Worm (Caenorhabditis elegans) whole organism, young adult: ENCODE results near the gene oac-6.
A peak's percentile ranks its signal among the peaks of the same experiment; 100 is the strongest.

ENCODE experiments used
- B0035.1 ChIP-seq: sonication (generic microtip); optimal IDR thresholded peaks from 2 replicates; lab custom pipeline; 2016; ENCODE audit warnings: missing genetic modification characterization, mild to moderate bottlenecking, missing compliant biosample characterization, missing genotype, missing genetic modification reagents
- B0261.1 ChIP-seq: sonication (generic microtip); optimal IDR thresholded peaks from 2 replicates; lab custom pipeline; 2016; ENCODE audit warnings: mild to moderate bottlenecking, missing genetic modification characterization, moderate library complexity, missing compliant biosample characterization
- F22D6.2 ChIP-seq: sonication (generic microtip); optimal IDR thresholded peaks from 2 replicates; lab custom pipeline; 2016; ENCODE audit warnings: mild to moderate bottlenecking, missing genetic modification characterization, missing compliant biosample characterization
- F49E8.2 ChIP-seq: sonication (generic microtip); optimal IDR thresholded peaks from 3 replicates; lab custom pipeline; 2017; ENCODE audit warnings: missing genetic modification characterization, mild to moderate bottlenecking, missing compliant biosample characterization, antibody characterized with exemption, moderate library complexity; ENCODE audit not compliant: insufficient read depth
- F57A8.1 ChIP-seq: fragments of 200-800 bp; sonication (Bioruptor generic); optimal IDR thresholded peaks from 2 replicates; lab custom pipeline; 2018; ENCODE audit warnings: mild to moderate bottlenecking, missing genetic modification characterization, moderate library complexity, missing compliant biosample characterization
- K12H6.12 ChIP-seq: fragments of 200-800 bp; sonication (Bioruptor generic); optimal IDR thresholded peaks from 2 replicates; lab custom pipeline; 2018; ENCODE audit warnings: mild to moderate bottlenecking, missing genetic modification characterization, missing compliant biosample characterization
- Y53F4B.3 ChIP-seq: fragments of 200-800 bp; sonication (Bioruptor generic); IDR thresholded peaks from 2 replicates; pipeline ENCODE4 v1.3.6; 2022; ENCODE audit warnings: missing genetic modification reagents, missing genetic modification characterization, missing compliant biosample characterization
- Y53G8AR.9 ChIP-seq: fragments of 200-800 bp; sonication (Bioruptor generic); conservative IDR thresholded peaks from 2 replicates; pipeline ENCODE4 v1.3.6; 2022; ENCODE audit warnings: missing genetic modification reagents, missing genetic modification characterization, missing compliant biosample characterization
- Y67H2A.10 ChIP-seq: fragments of 200-800 bp; sonication (Bioruptor generic); conservative IDR thresholded peaks from 2 replicates; pipeline ENCODE4 v1.3.6; 2022; ENCODE audit warnings: missing genetic modification reagents, missing genetic modification characterization, missing compliant biosample characterization
- akir-1 ChIP-seq: fragments of 200-800 bp; sonication (Bioruptor generic); optimal IDR thresholded peaks from 2 replicates; lab custom pipeline; 2018; ENCODE audit warnings: mild to moderate bottlenecking, missing genetic modification characterization, moderate library complexity, missing compliant biosample characterization
- attf-5 ChIP-seq: fragments of 200-800 bp; sonication (Bioruptor generic); optimal IDR thresholded peaks from 2 replicates; lab custom pipeline; 2018; ENCODE audit warnings: mild to moderate bottlenecking, missing genetic modification characterization, missing compliant biosample characterization
- attf-6 ChIP-seq: fragments of 200-800 bp; sonication (Bioruptor generic); IDR thresholded peaks from 2 replicates; pipeline ENCODE4 v1.3.6; 2022; ENCODE audit warnings: missing genetic modification reagents, missing genetic modification characterization, missing compliant biosample characterization
- cebp-1 ChIP-seq, 2 experiments: fragments of 200-800 bp in 1 of 2; sonication (Bioruptor generic) in 1 of 2; sonication (generic microtip) in 1 of 2; IDR thresholded peaks in 1 of 2; optimal IDR thresholded peaks in 1 of 2; 2 replicates each; pipeline versions ENCODE4 v1.3.6 to Lab custom; 2017 to 2022; ENCODE audit warnings: missing compliant biosample characterization in 2 of 2, missing genetic modification characterization in 2 of 2, mild to moderate bottlenecking in 1 of 2, missing genetic modification reagents in 1 of 2, moderate library complexity in 1 of 2
- cebp-2 ChIP-seq: fragments of 200-800 bp; sonication (Bioruptor generic); IDR thresholded peaks from 2 replicates; pipeline ENCODE4 v1.3.6; 2022; ENCODE audit warnings: missing genetic modification characterization, missing compliant biosample characterization
- ceh-100 ChIP-seq: fragments of 200-800 bp; sonication (Bioruptor generic); IDR thresholded peaks from 2 replicates; pipeline ENCODE4 v1.3.6; 2022; ENCODE audit warnings: missing genetic modification reagents, missing genetic modification characterization, missing compliant biosample characterization
- ceh-91 ChIP-seq: fragments of 200-800 bp; sonication (Bioruptor generic); IDR thresholded peaks from 2 replicates; pipeline ENCODE4 v1.3.6; 2022; ENCODE audit warnings: missing genetic modification reagents, missing genetic modification characterization, missing compliant biosample characterization
- egl-18 ChIP-seq: fragments of 200-800 bp; sonication (Bioruptor generic); IDR thresholded peaks from 2 replicates; pipeline ENCODE4 v1.3.6; 2022; ENCODE audit warnings: missing genetic modification reagents, missing genetic modification characterization, missing compliant biosample characterization
- egl-44 ChIP-seq: fragments of 200-800 bp; sonication (Bioruptor generic); IDR thresholded peaks from 2 replicates; pipeline ENCODE4 v1.3.6; 2022; ENCODE audit warnings: missing genetic modification reagents, missing genetic modification characterization, missing compliant biosample characterization
- ekl-4 ChIP-seq: fragments of 200-800 bp; sonication (Bioruptor generic); IDR thresholded peaks from 2 replicates; pipeline ENCODE4 v1.3.6; 2022; ENCODE audit warnings: missing genetic modification reagents, missing genetic modification characterization, missing compliant biosample characterization
- him-1 ChIP-seq: sonication (generic microtip); optimal IDR thresholded peaks from 2 replicates; lab custom pipeline; 2016; ENCODE audit warnings: missing genotype, missing genetic modification reagents, missing genetic modification characterization, missing compliant biosample characterization
- hsf-1 ChIP-seq: fragments of 200-800 bp; sonication (Bioruptor generic); IDR thresholded peaks from 2 replicates; pipeline ENCODE4 v1.3.6; 2022; ENCODE audit warnings: missing genetic modification reagents, missing genetic modification characterization, missing compliant biosample characterization
- lag-1 ChIP-seq: fragments of 200-800 bp; sonication (Bioruptor generic); IDR thresholded peaks from 2 replicates; pipeline ENCODE4 v1.3.6; 2022; ENCODE audit warnings: missing genetic modification reagents, missing genetic modification characterization, missing compliant biosample characterization
- lin-35 ChIP-seq, 3 experiments: fragments of 150-350 bp in 2 of 3; sonication (generic microtip) in 1 of 3; optimal IDR thresholded peaks; 2 replicates each; lab custom pipeline; 2014 to 2018; ENCODE audit warnings: missing biosample characterization in 3 of 3, missing genetic modification characterization in 3 of 3, missing genetic modification reagents in 3 of 3
- lir-1 ChIP-seq: fragments of 200-800 bp; sonication (Bioruptor generic); conservative IDR thresholded peaks from 2 replicates; pipeline ENCODE4 v1.3.6; 2022; ENCODE audit warnings: missing genetic modification reagents, missing genetic modification characterization, missing compliant biosample characterization
- madf-6 ChIP-seq: fragments of 200-800 bp; sonication (Bioruptor generic); IDR thresholded peaks from 2 replicates; pipeline ENCODE4 v1.3.6; 2022; ENCODE audit warnings: missing genetic modification reagents, missing genetic modification characterization, missing compliant biosample characterization
- mcd-1 ChIP-seq: fragments of 200-800 bp; sonication (Bioruptor generic); IDR thresholded peaks from 2 replicates; pipeline ENCODE4 v1.3.6; 2022; ENCODE audit warnings: missing genetic modification reagents, missing genetic modification characterization, missing compliant biosample characterization
- nfya-1 ChIP-seq: sonication (generic microtip); optimal IDR thresholded peaks from 2 replicates; lab custom pipeline; 2017; ENCODE audit warnings: antibody characterized with exemption, missing compliant biosample characterization, missing genetic modification characterization, borderline replicate concordance; ENCODE audit not compliant: insufficient read depth
- pbrm-1 ChIP-seq: fragments of 200-800 bp; sonication (Bioruptor generic); IDR thresholded peaks from 2 replicates; pipeline ENCODE4 v1.3.6; 2022; ENCODE audit warnings: missing genetic modification reagents, missing genetic modification characterization, missing compliant biosample characterization
- repo-1 ChIP-seq: sonication (generic microtip); optimal IDR thresholded peaks from 2 replicates; lab custom pipeline; 2017; ENCODE audit warnings: mild to moderate bottlenecking, missing genetic modification characterization, missing compliant biosample characterization
- rpc-1 ChIP-seq, 2 experiments: fragments of 150-350 bp in 1 of 2; sonication (generic microtip) in 1 of 2; optimal IDR thresholded peaks; 2 replicates each; lab custom pipeline; 2014 to 2018; ENCODE audit warnings: missing biosample characterization in 1 of 2, missing genetic modification characterization in 1 of 2, missing genetic modification reagents in 1 of 2, missing genotype in 1 of 2
- snpc-1.1 ChIP-seq: sonication (generic microtip); optimal IDR thresholded peaks from 2 replicates; lab custom pipeline; 2017; ENCODE audit warnings: missing genetic modification characterization, mild to moderate bottlenecking, missing compliant biosample characterization, antibody characterized with exemption, moderate library complexity, missing genotype, missing genetic modification reagents; ENCODE audit not compliant: insufficient read depth
- snpc-1.3 ChIP-seq: sonication (generic microtip); optimal IDR thresholded peaks from 2 replicates; lab custom pipeline; 2017; ENCODE audit warnings: missing genetic modification characterization, mild to moderate bottlenecking, missing compliant biosample characterization, antibody characterized with exemption, moderate library complexity, missing genotype, missing genetic modification reagents; ENCODE audit not compliant: insufficient read depth
- snpc-3.4 ChIP-seq: sonication (generic microtip); optimal IDR thresholded peaks from 2 replicates; lab custom pipeline; 2017; ENCODE audit warnings: missing genetic modification characterization, mild to moderate bottlenecking, missing compliant biosample characterization, antibody characterized with exemption, moderate library complexity, missing genotype, missing genetic modification reagents
- tbp1 ChIP-seq: fragments of 200-800 bp; sonication (Bioruptor generic); optimal IDR thresholded peaks from 2 replicates; lab custom pipeline; 2018; ENCODE audit warnings: mild to moderate bottlenecking, missing genetic modification characterization, missing compliant biosample characterization
- tlf-1 ChIP-seq: fragments of 200-800 bp; sonication (Bioruptor generic); optimal IDR thresholded peaks from 2 replicates; lab custom pipeline; 2018; ENCODE audit warnings: mild to moderate bottlenecking, missing genetic modification characterization, missing compliant biosample characterization
- unc-130 ChIP-seq: sonication (generic microtip); optimal IDR thresholded peaks from 2 replicates; lab custom pipeline; 2016; ENCODE audit warnings: missing genetic modification reagents, missing genetic modification characterization, missing compliant biosample characterization
- ztf-22 ChIP-seq: fragments of 200-800 bp; sonication (Bioruptor generic); optimal IDR thresholded peaks from 2 replicates; lab custom pipeline; 2018; ENCODE audit warnings: mild to moderate bottlenecking, missing genetic modification characterization, moderate library complexity, missing compliant biosample characterization
- ztf-25 ChIP-seq: fragments of 200-800 bp; sonication (Bioruptor generic); IDR thresholded peaks from 2 replicates; pipeline ENCODE4 v1.3.6; 2022; ENCODE audit warnings: missing genetic modification reagents, missing genetic modification characterization, missing compliant biosample characterization
- ztf-26 ChIP-seq: sonication (generic microtip); optimal IDR thresholded peaks from 2 replicates; lab custom pipeline; 2017; ENCODE audit warnings: missing genetic modification characterization, missing compliant biosample characterization
- ztf-3 ChIP-seq: fragments of 200-800 bp; sonication (Bioruptor generic); optimal IDR thresholded peaks from 2 replicates; lab custom pipeline; 2018; ENCODE audit warnings: mild to moderate bottlenecking, missing genetic modification characterization, missing compliant biosample characterization
- ztf-6 ChIP-seq: fragments of 200-800 bp; sonication (Bioruptor generic); IDR thresholded peaks from 2 replicates; pipeline ENCODE4 v1.3.6; 2022; ENCODE audit warnings: missing genetic modification reagents, missing genetic modification characterization, missing compliant biosample characterization

The oac-6 gene

ce11 chrV:16307253-16307652 lies 4.7 kb downstream of the oac-6 start, which contains the start of gene srxa-7:
Gene srxa-7, plus strand, starts transcription at chrV:16307553.
- TF ChIP-seq Y53F4B.3 (GFP tag; lab: Robert Waterston, UW): no peak
- TF ChIP-seq B0261.1: no peak
- TF ChIP-seq F22D6.2 (tag; lab: Kevin White, UChicago): no peak
- TF ChIP-seq snpc-1.3 (tag; lab: Kevin White, UChicago): no peak
- TF ChIP-seq ceh-100 (GFP tag; lab: Robert Waterston, UW): no peak
- TF ChIP-seq snpc-3.4 (tag; lab: Kevin White, UChicago): no peak
- TF ChIP-seq snpc-1.1 (tag; lab: Kevin White, UChicago): no peak
- TF ChIP-seq mcd-1 (GFP tag; lab: Robert Waterston, UW): no peak
- no peak for TF ChIP-seq tlf-1 (GFP tag; lab: Kevin White, UChicago)
- no peak for TF ChIP-seq egl-18 (GFP tag; lab: Robert Waterston, UW)
- no peak for TF ChIP-seq rpc-1 (optimal IDR thresholded peaks at IDR 0.05; lab: Kevin White, UChicago)
- TF ChIP-seq rpc-1 (tag; optimal IDR thresholded peaks at IDR 0.05; lab: Kevin White, UChicago): no peak

ce11 chrV:16308343-16308742 lies 5.8 kb downstream of the oac-6 start:
- TF ChIP-seq madf-6 (GFP tag; lab: Robert Waterston, UW) (no peak), ztf-25 (no peak), K12H6.12 (tag; lab: Kevin White, UChicago) (no peak), lir-1 (GFP tag; lab: Robert Waterston, UW) (no peak), nfya-1 (tag; lab: Kevin White, UChicago) (no peak), him-1 (no peak), akir-1 (GFP tag; lab: Kevin White, UChicago) (no peak), lin-35 (GFP tag; optimal IDR thresholded peaks at IDR 0.05; lab: Kevin White, UChicago) (no peak), lag-1 (no peak), pbrm-1 (GFP tag; lab: Robert Waterston, UW) (no peak), attf-5 (no peak), ceh-91 (GFP tag; lab: Robert Waterston, UW) (no peak), cebp-2 (GFP tag; lab: Robert Waterston, UW) (no peak), unc-130 (GFP tag; lab: Kevin White, UChicago) (no peak), ekl-4 (GFP tag; lab: Robert Waterston, UW) (no peak), snpc-1.1 (tag; lab: Kevin White, UChicago) (no peak), F49E8.2 (tag; lab: Kevin White, UChicago) (no peak), F57A8.1 (no peak), ztf-26 (tag; lab: Kevin White, UChicago) (no peak), B0035.1 (tag; lab: Kevin White, UChicago) (no peak)
- TF ChIP-seq, all 124 proteins: peak for 0

ce11 chrV:16309523-16309922 lies 7.0 kb downstream of the oac-6 start, which contains the start of gene oac-7:
Gene oac-7, plus strand, starts transcription at chrV:16309805.
- TF ChIP-seq cebp-1 (GFP tag; IDR thresholded peaks at IDR 0.05; lab: Robert Waterston, UW) (no peak), cebp-1 (tag; optimal IDR thresholded peaks at IDR 0.05; lab: Kevin White, UChicago) (peak; percentile 85), ztf-3 (GFP tag; lab: Kevin White, UChicago) (no peak)

- TF ChIP-seq ztf-22 (GFP tag; lab: Kevin White, UChicago) (no peak), tbp1 (no peak), snpc-1.3 (tag; lab: Kevin White, UChicago) (no peak), hsf-1 (GFP tag; lab: Robert Waterston, UW) (no peak), egl-44 (GFP tag; lab: Robert Waterston, UW) (no peak), attf-6 (GFP tag; lab: Robert Waterston, UW) (no peak), Y53G8AR.9 (no peak), Y67H2A.10 (GFP tag; lab: Robert Waterston, UW) (no peak), pbrm-1 (GFP tag; lab: Robert Waterston, UW) (no peak), egl-18 (GFP tag; lab: Robert Waterston, UW) (no peak), ztf-6 (GFP tag; lab: Robert Waterston, UW) (no peak), repo-1 (tag; lab: Kevin White, UChicago) (no peak)
Observed at ce11 chrV:16315004-16315403, 12.5 kb downstream of the oac-6 start, which contains the start of gene str-214. Gene str-214, plus strand, starts transcription at chrV:16315304.
